Fruit fly (Drosophila melanogaster): ENCODE data around the gene c12.2.

c12.2 gene

dm6 chrX:9284024-9284738 is 35.0 kb upstream of the c12.2 start, which contains the start of gene lz:
lz (plus strand) TSS chrX:9284649.
- TF ChIP-seq rgr (GFP tag; optimal IDR thresholded peaks at IDR 0.05) (no peak), dl (GFP tag; optimal IDR thresholded peaks at IDR 0.05; ENCODE audit: insufficient read depth in 1 of 2, partially characterized antibody in 2 of 2) (peak; percentile 44 to 52), CG9705 (GFP tag; optimal IDR thresholded peaks at IDR 0.05) (no peak), Hr78 (GFP tag; optimal IDR thresholded peaks at IDR 0.05) (no peak), Dif (GFP tag; optimal IDR thresholded peaks at IDR 0.05; ENCODE audit: partially characterized antibody) (peak; percentile 80), fru (GFP tag; optimal IDR thresholded peaks at IDR 0.05) (no peak)

- no peak for TF ChIP-seq Hr78 (GFP tag; optimal IDR thresholded peaks at IDR 0.05)
- no peak for TF ChIP-seq lola (GFP tag; optimal IDR thresholded peaks at IDR 0.05)
- TF ChIP-seq Sp1 (GFP tag; optimal IDR thresholded peaks at IDR 0.05): no peak
- TF ChIP-seq Myc (optimal IDR thresholded peaks at IDR 0.05): no peak
Observed at dm6 chrX:9286386-9286785, 32.8 kb upstream of the c12.2 start.

dm6 chrX:9291270-9291669 is 27.9 kb upstream of the c12.2 start:
- no peak for TF ChIP-seq CG32264 (GFP tag; optimal IDR thresholded peaks at IDR 0.05)
- TF ChIP-seq woc (GFP tag; optimal IDR thresholded peaks at IDR 0.05): no peak
- no peak for TF ChIP-seq Hnf4 (GFP tag; optimal IDR thresholded peaks at IDR 0.05)
- TF ChIP-seq fru (GFP tag; optimal IDR thresholded peaks at IDR 0.05): no peak

- TF ChIP-seq woc (GFP tag; optimal IDR thresholded peaks at IDR 0.05) (no peak), h (GFP tag; optimal IDR thresholded peaks at IDR 0.05) (peak; percentile 9)
Observed at dm6 chrX:9295518-9295917, 23.6 kb upstream of the c12.2 start.

dm6 chrX:9296518-9296917 is 22.6 kb upstream of the c12.2 start:
- TF ChIP-seq ey (GFP tag; optimal IDR thresholded peaks at IDR 0.05) (no peak), jim (GFP tag; optimal IDR thresholded peaks at IDR 0.05) (no peak), usp (GFP tag; optimal IDR thresholded peaks at IDR 0.05) (no peak), Dfd (GFP tag; optimal IDR thresholded peaks at IDR 0.05) (peak; percentile 92), dmrt93B (GFP tag; optimal IDR thresholded peaks at IDR 0.05) (no peak), tai (GFP tag; optimal IDR thresholded peaks at IDR 0.05) (no peak), Hr78 (GFP tag; optimal IDR thresholded peaks at IDR 0.05) (no peak), CrebA (GFP tag; optimal IDR thresholded peaks at IDR 0.05; ENCODE audit: borderline replicate concordance) (no peak), Hnf4 (GFP tag; optimal IDR thresholded peaks at IDR 0.05) (no peak)

dm6 chrX:9297661-9298433 is 21.3 kb upstream of the c12.2 start:
- TF ChIP-seq OdsH (GFP tag; optimal IDR thresholded peaks at IDR 0.05) (peak; percentile 29), h (GFP tag; optimal IDR thresholded peaks at IDR 0.05) (peak; percentile 44), Sp1 (GFP tag; optimal IDR thresholded peaks at IDR 0.05) (peak; percentile 12), dmrt93B (GFP tag; optimal IDR thresholded peaks at IDR 0.05) (peak; percentile 8), N (GFP tag; optimal IDR thresholded peaks at IDR 0.05) (no peak), HLH106 (tag; optimal IDR thresholded peaks at IDR 0.05) (peak; percentile 55), Hnf4 (GFP tag; optimal IDR thresholded peaks at IDR 0.05) (peak; percentile 6), lola (GFP tag; optimal IDR thresholded peaks at IDR 0.05) (no peak), fru (GFP tag; optimal IDR thresholded peaks at IDR 0.05) (peak; percentile 26), sage (GFP tag; optimal IDR thresholded peaks at IDR 0.05) (no peak), woc (GFP tag; optimal IDR thresholded peaks at IDR 0.05) (peak; percentile 8), dl (GFP tag; optimal IDR thresholded peaks at IDR 0.05; ENCODE audit: insufficient read depth in 1 of 2, partially characterized antibody in 2 of 2) (no peak), psq (GFP tag; optimal IDR thresholded peaks at IDR 0.05) (peak; percentile 1), rgr (GFP tag; optimal IDR thresholded peaks at IDR 0.05) (peak; percentile 47), tai (GFP tag; optimal IDR thresholded peaks at IDR 0.05) (peak; percentile 13), ey (GFP tag; optimal IDR thresholded peaks at IDR 0.05) (peak; percentile 50), foxo (GFP tag; optimal IDR thresholded peaks at IDR 0.05) (peak in 1 of 2 experiments; percentile 16), Rel (GFP tag; optimal IDR thresholded peaks at IDR 0.05) (no peak), Rel (tag; optimal IDR thresholded peaks at IDR 0.05) (peak; percentile 56), br (GFP tag; optimal IDR thresholded peaks at IDR 0.05) (peak; percentile 53)
